Fruit fly (Drosophila melanogaster) whole organism, embryonic: ENCODE data around the gene CG43131.

Source experiments
- B-H1 ChIP-seq: fragments of 200-800 bp; sonication (Bioruptor generic); IDR thresholded peaks from 3 replicates; pipeline ENCODE4 v1.3.6; 2022; ENCODE audit warnings: missing biosample characterization, missing genetic modification characterization
- CG10147 ChIP-seq: fragments of 200-800 bp; sonication (Bioruptor generic); optimal IDR thresholded peaks from 2 replicates; lab custom pipeline; 2019; ENCODE audit warnings: missing biosample characterization, mild to moderate bottlenecking, missing genetic modification characterization, moderate library complexity
- CG10543 ChIP-seq: fragments of 200-800 bp; sonication (Bioruptor generic); optimal IDR thresholded peaks from 3 replicates; lab custom pipeline; 2017; ENCODE audit warnings: missing biosample characterization, mild to moderate bottlenecking, missing genetic modification characterization, moderate library complexity
- CG11085 ChIP-seq: fragments of 200-800 bp; sonication (Bioruptor generic); IDR thresholded peaks from 2 replicates; pipeline ENCODE4 v1.3.6; 2022; ENCODE audit warnings: missing biosample characterization, missing genetic modification characterization
- CG11398 ChIP-seq: fragments of 200-800 bp; sonication (Bioruptor generic); optimal IDR thresholded peaks from 2 replicates; lab custom pipeline; 2016; ENCODE audit warnings: missing biosample characterization, missing genetic modification characterization
- CG12155 ChIP-seq: fragments of 200-800 bp; sonication (Bioruptor generic); optimal IDR thresholded peaks from 3 replicates; lab custom pipeline; 2016; ENCODE audit warnings: missing biosample characterization, missing genetic modification characterization
- CG12744 ChIP-seq: fragments of 200-800 bp; sonication (Bioruptor generic); optimal IDR thresholded peaks from 2 replicates; lab custom pipeline; 2016; ENCODE audit warnings: missing biosample characterization, missing genetic modification characterization
- CG12942 ChIP-seq: fragments of 200-800 bp; sonication (Bioruptor generic); optimal IDR thresholded peaks from 3 replicates; lab custom pipeline; 2016; ENCODE audit warnings: missing biosample characterization, missing genetic modification characterization
- CG14441 ChIP-seq: fragments of 200-800 bp; sonication (Bioruptor generic); IDR thresholded peaks from 2 replicates; pipeline ENCODE4 v1.3.6; 2022; ENCODE audit warnings: missing biosample characterization, missing genetic modification characterization
- CG14860 ChIP-seq: fragments of 200-800 bp; sonication (Bioruptor generic); IDR thresholded peaks from 3 replicates; pipeline ENCODE4 v1.3.6; 2022; ENCODE audit warnings: missing biosample characterization, missing genetic modification characterization; ENCODE audit not compliant: partially characterized antibody
- CG14965 ChIP-seq: fragments of 200-800 bp; sonication (Bioruptor generic); optimal IDR thresholded peaks from 2 replicates; lab custom pipeline; 2016; ENCODE audit warnings: missing biosample characterization, missing genetic modification characterization, borderline replicate concordance
- CG15514 ChIP-seq: fragments of 200-800 bp; sonication (Bioruptor generic); optimal IDR thresholded peaks from 3 replicates; lab custom pipeline; 2017; ENCODE audit warnings: missing biosample characterization, missing genetic modification characterization, mild to moderate bottlenecking, moderate library complexity, missing genetic modification reagents
- CG16813 ChIP-seq: fragments of 200-800 bp; sonication (Bioruptor generic); IDR thresholded peaks from 3 replicates; pipeline ENCODE4 v1.3.6; 2022; ENCODE audit warnings: missing biosample characterization, missing genetic modification characterization; ENCODE audit not compliant: partially characterized antibody
- CG16815 ChIP-seq: fragments of 200-800 bp; sonication (Bioruptor generic); optimal IDR thresholded peaks from 3 replicates; lab custom pipeline; 2017; ENCODE audit warnings: missing biosample characterization, mild to moderate bottlenecking, missing genetic modification characterization
- CG18262 ChIP-seq: fragments of 200-800 bp; optimal IDR thresholded peaks from 3 replicates; lab custom pipeline; 2019; ENCODE audit warnings: missing biosample characterization, mild to moderate bottlenecking, missing genetic modification characterization, moderate library complexity
- CG30403 ChIP-seq: fragments of 200-800 bp; sonication (Bioruptor generic); optimal IDR thresholded peaks from 3 replicates; lab custom pipeline; 2016; ENCODE audit warnings: missing biosample characterization, missing genetic modification characterization
- CG3065 ChIP-seq: fragments of 200-800 bp; sonication (Bioruptor generic); optimal IDR thresholded peaks from 2 replicates; lab custom pipeline; 2016; ENCODE audit warnings: missing biosample characterization, missing genetic modification characterization
- CG8359 ChIP-seq: fragments of 200-800 bp; sonication (Bioruptor generic); optimal IDR thresholded peaks from 2 replicates; lab custom pipeline; 2017; ENCODE audit warnings: missing biosample characterization, mild to moderate bottlenecking, missing genetic modification characterization, borderline replicate concordance
- CG9932 ChIP-seq: fragments of 200-800 bp; sonication (Bioruptor generic); IDR thresholded peaks from 2 replicates; pipeline ENCODE4 v1.3.6; 2022; ENCODE audit warnings: missing biosample characterization, missing genetic modification characterization
- CHES-1-like ChIP-seq: fragments of 200-800 bp; sonication (Bioruptor generic); optimal IDR thresholded peaks from 2 replicates; lab custom pipeline; 2016; ENCODE audit warnings: missing biosample characterization, missing genetic modification characterization
- CoRest ChIP-seq: fragments of 200-800 bp; sonication (Bioruptor generic); optimal IDR thresholded peaks from 3 replicates; lab custom pipeline; 2018; ENCODE audit warnings: missing biosample characterization, mild to moderate bottlenecking, missing genetic modification characterization, moderate library complexity
- Elba2 ChIP-seq: fragments of 200-800 bp; sonication (Bioruptor generic); optimal IDR thresholded peaks from 3 replicates; lab custom pipeline; 2016; ENCODE audit warnings: missing biosample characterization, missing genetic modification characterization
- Gug ChIP-seq: fragments of 200-800 bp; sonication (Bioruptor generic); IDR thresholded peaks from 4 replicates; pipeline ENCODE4 v1.3.6; 2022; ENCODE audit warnings: missing biosample characterization, missing genetic modification characterization
- MBD-R2 ChIP-seq: fragments of 200-800 bp; sonication (Bioruptor generic); IDR thresholded peaks from 2 replicates; pipeline ENCODE4 v1.3.6; 2022; ENCODE audit warnings: missing biosample characterization, missing genetic modification characterization
- Mad ChIP-seq: fragments of 200-800 bp; sonication (Bioruptor generic); optimal IDR thresholded peaks from 2 replicates; lab custom pipeline; 2016; ENCODE audit warnings: missing biosample characterization, missing genetic modification characterization
- Meics ChIP-seq: fragments of 200-800 bp; sonication (Bioruptor generic); optimal IDR thresholded peaks from 2 replicates; lab custom pipeline; 2017; ENCODE audit warnings: missing biosample characterization, mild to moderate bottlenecking, missing genetic modification characterization
- TFAM ChIP-seq: fragments of 200-800 bp; sonication (Bioruptor generic); optimal IDR thresholded peaks from 2 replicates; lab custom pipeline; 2017; ENCODE audit warnings: missing biosample characterization, missing genetic modification characterization, inconsistent platforms
- az2 ChIP-seq: fragments of 200-800 bp; sonication (Bioruptor generic); optimal IDR thresholded peaks from 3 replicates; lab custom pipeline; 2016; ENCODE audit warnings: missing biosample characterization, missing genetic modification characterization
- cas ChIP-seq: fragments of 200-800 bp; sonication (Bioruptor generic); IDR thresholded peaks from 2 replicates; pipeline ENCODE4 v1.3.6; 2022; ENCODE audit warnings: missing biosample characterization, missing genetic modification characterization
- cato ChIP-seq: fragments of 200-800 bp; sonication (Bioruptor generic); optimal IDR thresholded peaks from 2 replicates; lab custom pipeline; 2016; ENCODE audit warnings: missing biosample characterization, missing genetic modification characterization, borderline replicate concordance
- caup ChIP-seq: fragments of 200-800 bp; sonication (Bioruptor generic); optimal IDR thresholded peaks from 3 replicates; lab custom pipeline; 2017; ENCODE audit warnings: missing biosample characterization, mild to moderate bottlenecking, missing genetic modification characterization, moderate library complexity; ENCODE audit not compliant: severe bottlenecking
- chn ChIP-seq: fragments of 200-800 bp; sonication (Bioruptor generic); optimal IDR thresholded peaks from 2 replicates; lab custom pipeline; 2016; ENCODE audit warnings: missing biosample characterization, missing genetic modification characterization
- ci ChIP-seq: fragments of 200-800 bp; sonication (Bioruptor generic); IDR thresholded peaks from 3 replicates; pipeline ENCODE4 v1.3.6; 2022; ENCODE audit warnings: missing biosample characterization, missing genetic modification characterization
- crol ChIP-seq: fragments of 200-800 bp; sonication (Bioruptor generic); IDR thresholded peaks from 2 replicates; pipeline ENCODE4 v1.3.6; 2022; ENCODE audit warnings: missing biosample characterization, missing genetic modification characterization
- dm ChIP-seq: fragments of 200-800 bp; sonication (Bioruptor generic); optimal IDR thresholded peaks from 3 replicates; lab custom pipeline; 2016; ENCODE audit warnings: missing biosample characterization, missing genetic modification characterization
- exex ChIP-seq: fragments of 200-800 bp; sonication (Bioruptor generic); optimal IDR thresholded peaks from 4 replicates; lab custom pipeline; 2018; ENCODE audit warnings: missing biosample characterization, mild to moderate bottlenecking, missing genetic modification characterization, moderate library complexity
- fd3F ChIP-seq: fragments of 200-800 bp; sonication (Bioruptor generic); optimal IDR thresholded peaks from 2 replicates; lab custom pipeline; 2018; ENCODE audit warnings: missing biosample characterization, mild to moderate bottlenecking, missing genetic modification characterization, moderate library complexity
- gcm2 ChIP-seq: fragments of 200-800 bp; sonication (Bioruptor generic); optimal IDR thresholded peaks from 2 replicates; lab custom pipeline; 2016; ENCODE audit warnings: missing biosample characterization, missing genetic modification characterization
- kni ChIP-seq: fragments of 200-800 bp; sonication (Bioruptor generic); optimal IDR thresholded peaks from 3 replicates; lab custom pipeline; 2017; ENCODE audit warnings: mild to moderate bottlenecking, missing biosample characterization, missing genetic modification reagents, missing genetic modification characterization
- pfk ChIP-seq: fragments of 200-800 bp; sonication (Bioruptor generic); optimal IDR thresholded peaks from 2 replicates; lab custom pipeline; 2018; ENCODE audit warnings: missing biosample characterization, mild to moderate bottlenecking, missing genetic modification characterization, moderate library complexity
- pho ChIP-seq: fragments of 200-800 bp; sonication (Bioruptor generic); optimal IDR thresholded peaks from 2 replicates; lab custom pipeline; 2016; ENCODE audit warnings: missing biosample characterization, missing genetic modification characterization
- pros ChIP-seq: fragments of 200-800 bp; sonication (Bioruptor generic); optimal IDR thresholded peaks from 3 replicates; lab custom pipeline; 2019; ENCODE audit warnings: missing biosample characterization, mild to moderate bottlenecking, missing genetic modification characterization, moderate library complexity
- sim ChIP-seq: fragments of 200-800 bp; sonication (Bioruptor generic); IDR thresholded peaks from 2 replicates; pipeline ENCODE4 v1.3.6; 2022; ENCODE audit warnings: missing biosample characterization, missing genetic modification characterization
- slou ChIP-seq: fragments of 200-800 bp; sonication (Bioruptor generic); optimal IDR thresholded peaks from 3 replicates; lab custom pipeline; 2016; ENCODE audit warnings: missing biosample characterization, missing genetic modification characterization
- sob ChIP-seq: fragments of 200-800 bp; sonication (Bioruptor generic); IDR thresholded peaks from 2 replicates; pipeline ENCODE4 v1.3.6; 2022; ENCODE audit warnings: missing biosample characterization, missing genetic modification characterization
- toy ChIP-seq: fragments of 200-800 bp; sonication (Bioruptor generic); IDR thresholded peaks from 2 replicates; pipeline ENCODE4 v1.3.6; 2022; ENCODE audit warnings: missing biosample characterization, missing genetic modification characterization
- trh ChIP-seq: fragments of 200-800 bp; sonication (Bioruptor generic); optimal IDR thresholded peaks from 2 replicates; lab custom pipeline; 2016; ENCODE audit warnings: missing biosample characterization, missing genetic modification characterization
- wor ChIP-seq: fragments of 200-800 bp; sonication (Bioruptor generic); IDR thresholded peaks from 2 replicates; pipeline ENCODE4 v1.3.6; 2022; ENCODE audit warnings: missing biosample characterization, missing genetic modification characterization
- z ChIP-seq: fragments of 200-800 bp; sonication (Bioruptor generic); IDR thresholded peaks from 3 replicates; pipeline ENCODE4 v1.3.6; 2022; ENCODE audit warnings: missing biosample characterization, missing genetic modification characterization

Gene CG43131

DNA sequence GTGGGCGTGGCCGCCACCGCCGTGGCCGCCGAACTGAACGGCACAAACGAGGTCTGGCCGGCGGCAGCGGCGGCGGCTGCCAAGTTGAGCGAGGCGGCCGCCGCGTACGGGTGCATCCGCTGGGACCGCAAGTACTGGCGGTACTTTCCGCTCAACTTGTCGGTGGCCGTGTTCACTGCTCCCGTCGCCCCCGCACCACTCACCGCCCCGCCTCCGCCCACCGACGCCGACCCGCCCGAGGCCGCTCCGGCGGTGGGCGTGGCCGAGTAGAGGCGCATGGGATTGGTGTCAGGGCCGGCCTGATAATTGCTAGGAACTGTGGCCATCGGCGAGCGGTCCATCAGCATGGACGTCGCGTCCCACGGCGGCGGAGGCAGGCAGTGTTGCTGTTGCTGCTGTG, 24.6 kb downstream of the CG43131 start:
- TF ChIP-seq ci (GFP tag; lab: Robert Waterston, UW) (peak; percentile 34; the same call in 1 of the 3 replicates), CG3065 (GFP tag; lab: Kevin White, UChicago) (peak; percentile 74), pros (GFP tag; lab: Kevin White, UChicago) (no peak), CG12942 (GFP tag; lab: Kevin White, UChicago) (no peak), CG12744 (GFP tag; lab: Kevin White, UChicago) (no peak), sob (GFP tag; lab: Robert Waterston, UW) (0 out of 2 replicates have a peak, but pooled peaks have one; percentile 6), CG8359 (GFP tag; lab: Kevin White, UChicago) (no peak), crol (GFP tag; lab: Robert Waterston, UW) (peak; percentile 67), pfk (GFP tag; lab: Kevin White, UChicago) (no peak), CG16813 (GFP tag; lab: Robert Waterston, UW) (peak; percentile 27; the same call in 1 of the 3 replicates), z (0 out of 3 replicates have a peak, but pooled peaks have one; percentile 17), kni (GFP tag; lab: Kevin White, UChicago) (peak; percentile 10), CG14441 (GFP tag; lab: Robert Waterston, UW) (0 out of 2 replicates have a peak, but pooled peaks have one; percentile 29)

DNA sequence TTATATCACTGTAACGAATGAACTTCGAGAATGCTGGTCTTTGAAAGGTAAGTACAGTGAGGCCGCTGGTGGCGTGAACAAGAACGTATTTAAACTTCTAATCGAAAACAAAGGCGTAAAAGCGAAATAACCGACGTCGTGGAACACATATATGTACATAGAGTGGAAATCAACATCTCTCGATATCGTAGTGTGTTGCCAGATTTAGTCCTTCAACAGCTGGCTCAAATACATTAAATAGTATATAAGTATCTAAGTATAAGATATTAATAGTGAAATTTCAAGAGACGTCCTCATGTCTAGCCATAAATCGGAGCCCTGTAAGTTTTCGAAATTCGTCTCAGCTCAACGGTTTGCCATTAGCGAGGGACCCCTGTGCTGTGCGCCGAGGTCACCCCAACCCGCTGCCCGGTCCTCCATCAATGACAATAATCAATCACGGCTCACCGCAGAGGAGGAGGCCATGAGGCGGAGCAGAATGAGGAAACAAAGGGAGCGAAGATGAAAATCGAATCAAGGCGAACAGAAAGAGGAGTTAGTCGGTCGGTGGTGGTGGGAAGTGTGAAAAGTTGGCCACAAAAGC, 25.9 kb downstream of the CG43131 start:
- TF ChIP-seq CG14965 (GFP tag; lab: Kevin White, UChicago): no peak
- TF ChIP-seq cato (GFP tag; lab: Kevin White, UChicago): no peak
- no peak for TF ChIP-seq CG15514 (GFP tag; lab: Kevin White, UChicago)
- TF ChIP-seq az2 (GFP tag; lab: Kevin White, UChicago): peak; percentile 4
- no peak for TF ChIP-seq trh (GFP tag; lab: Kevin White, UChicago)
- TF ChIP-seq wor (GFP tag; lab: Robert Waterston, UW): no peak
- no peak for TF ChIP-seq Elba2 (GFP tag; lab: Kevin White, UChicago)
- TF ChIP-seq CG14860 (GFP tag; lab: Robert Waterston, UW): no peak
- peak; percentile 27 for TF ChIP-seq CoRest (tag; lab: Kevin White, UChicago)
- TF ChIP-seq chn: no peak
- no peak for TF ChIP-seq exex (tag; lab: Kevin White, UChicago)
- TF ChIP-seq CG9932: no peak
- no peak for TF ChIP-seq sim (GFP tag; lab: Robert Waterston, UW)
- no peak for TF ChIP-seq B-H1 (GFP tag; lab: Robert Waterston, UW)
- TF ChIP-seq Mad (GFP tag; lab: Kevin White, UChicago): no peak
- TF ChIP-seq CG10147: no peak
- peak; percentile 12 for TF ChIP-seq CG30403 (GFP tag; lab: Kevin White, UChicago)
- TF ChIP-seq CG16815: no peak
- TF ChIP-seq CG11085 (GFP tag; lab: Robert Waterston, UW): no peak
- peak; percentile 42 for TF ChIP-seq Meics (GFP tag; lab: Kevin White, UChicago)
- TF ChIP-seq CHES-1-like (GFP tag; lab: Kevin White, UChicago): no peak
- 0 out of 4 replicates have a peak, but pooled peaks have one; percentile 4 for TF ChIP-seq Gug (GFP tag; lab: Robert Waterston, UW)
- no peak for TF ChIP-seq CG10543 (GFP tag; lab: Kevin White, UChicago)
- TF ChIP-seq fd3F (GFP tag; lab: Kevin White, UChicago): no peak
- TF ChIP-seq cas: no peak
- no peak for TF ChIP-seq CG11398 (GFP tag; lab: Kevin White, UChicago)
- TF ChIP-seq CG12155 (GFP tag; lab: Kevin White, UChicago): peak; percentile 9
- peak; percentile 11 for TF ChIP-seq CG18262 (tag; lab: Kevin White, UChicago)
- TF ChIP-seq gcm2 (GFP tag; lab: Kevin White, UChicago): no peak
- no peak for TF ChIP-seq pho (GFP tag; lab: Kevin White, UChicago)
- no peak for TF ChIP-seq dm (GFP tag; lab: Kevin White, UChicago)
- no peak for TF ChIP-seq slou (GFP tag; lab: Kevin White, UChicago)
- TF ChIP-seq toy (GFP tag; lab: Robert Waterston, UW): no peak
- no peak for TF ChIP-seq MBD-R2 (GFP tag; lab: Robert Waterston, UW)
- no peak for TF ChIP-seq caup (GFP tag; lab: Kevin White, UChicago)
- TF ChIP-seq TFAM: no peak
- no peak for TF ChIP-seq CG16813 (GFP tag; lab: Robert Waterston, UW)
